Worm (Caenorhabditis elegans): ENCODE data around the gene ttc-17.

The ttc-17 gene

DNA sequence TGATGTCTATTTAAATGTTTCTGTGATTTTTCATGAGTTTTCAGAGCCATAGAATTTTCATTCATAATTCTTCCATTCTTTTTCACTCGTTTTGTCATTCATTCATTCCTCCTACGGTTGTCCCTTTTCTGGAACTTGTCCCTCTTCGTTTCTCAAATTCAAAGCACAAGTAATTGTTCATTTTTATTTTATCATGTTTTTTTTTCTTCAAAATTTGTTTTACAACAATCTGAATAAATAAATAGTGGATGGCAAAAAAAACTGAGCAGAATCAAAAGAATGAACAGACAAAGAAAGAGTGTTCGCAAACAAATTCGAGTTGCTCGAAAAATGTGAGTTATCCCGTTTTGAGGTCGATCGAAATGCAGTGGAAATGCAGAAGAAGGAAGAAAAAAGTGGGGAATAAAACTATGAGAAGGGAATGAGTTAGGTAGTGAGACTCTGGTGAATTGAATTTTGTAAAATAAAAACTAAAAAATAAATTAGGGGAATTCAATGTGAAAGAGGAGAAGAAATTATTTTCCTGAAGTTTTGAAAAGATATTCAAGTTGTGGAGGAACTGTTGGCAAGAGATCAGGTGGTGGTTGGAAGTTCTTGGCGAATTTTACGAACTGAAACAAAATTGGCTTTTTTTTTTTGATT lies 17.3 kb upstream of the ttc-17 start (continued):
- TF ChIP-seq snpc-4 (tag; optimal IDR thresholded peaks at IDR 0.05) (no peak), mab-5 (tag; optimal IDR thresholded peaks at IDR 0.05) (no peak), peb-1 (tag; optimal IDR thresholded peaks at IDR 0.05) (no peak), alr-1 (tag; optimal IDR thresholded peaks at IDR 0.05) (no peak), nhr-129 (tag; optimal IDR thresholded peaks at IDR 0.05) (peak; percentile 1), unc-62 (GFP tag; optimal IDR thresholded peaks at IDR 0.05) (no peak), sma-3 (GFP tag; optimal IDR thresholded peaks at IDR 0.05) (peak; percentile 49), elt-3 (tag; optimal IDR thresholded peaks at IDR 0.05) (no peak), Y55F3AM.14 (GFP tag; optimal IDR thresholded peaks at IDR 0.05) (no peak), ztf-11 (tag; optimal IDR thresholded peaks at IDR 0.05) (no peak), unc-39 (tag; optimal IDR thresholded peaks at IDR 0.05) (no peak)

DNA sequence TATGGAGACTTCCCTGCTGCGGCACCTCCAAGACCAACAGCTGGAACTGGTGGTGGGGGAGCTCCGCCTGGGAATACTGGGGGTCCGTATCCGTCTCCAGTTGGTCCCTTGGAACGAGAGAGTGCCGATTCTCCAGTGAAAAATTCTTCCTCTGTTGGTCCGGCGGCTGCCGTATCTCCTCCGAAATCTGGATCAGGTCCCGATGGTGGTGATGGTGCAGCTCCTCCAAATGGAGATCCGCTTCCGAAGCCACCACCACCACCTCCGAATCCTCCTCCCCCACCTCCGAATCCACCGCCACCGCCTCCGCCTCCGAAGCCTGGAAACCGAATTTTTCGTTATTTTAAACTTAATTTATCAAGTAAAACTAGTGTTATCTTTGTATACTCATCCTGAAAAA lies 16.4 kb upstream of the ttc-17 start:
- TF ChIP-seq lsy-2 (tag; optimal IDR thresholded peaks at IDR 0.05): no peak
- no peak for TF ChIP-seq nhr-25 (tag; optimal IDR thresholded peaks at IDR 0.05)
- no peak for TF ChIP-seq egl-27 (tag; optimal IDR thresholded peaks at IDR 0.05)
- TF ChIP-seq skn-1 (tag; optimal IDR thresholded peaks at IDR 0.05): no peak
- no peak for TF ChIP-seq blmp-1 (tag; optimal IDR thresholded peaks at IDR 0.05; ENCODE audit: insufficient read depth)
- no peak for TF ChIP-seq C34F6.9 (tag; optimal IDR thresholded peaks at IDR 0.05)
- no peak for TF ChIP-seq alr-1 (tag; optimal IDR thresholded peaks at IDR 0.05)
- no peak for TF ChIP-seq ceh-16 (tag; optimal IDR thresholded peaks at IDR 0.05)
- no peak for TF ChIP-seq ztf-1 (GFP tag; conservative IDR thresholded peaks at IDR 0.05)
- no peak for TF ChIP-seq aly-2 (tag; optimal IDR thresholded peaks at IDR 0.05)
- TF ChIP-seq lin-13 (GFP tag; optimal IDR thresholded peaks at IDR 0.05): no peak
- no peak for TF ChIP-seq sma-9 (GFP tag; optimal IDR thresholded peaks at IDR 0.05)
- TF ChIP-seq sma-9 (tag; optimal IDR thresholded peaks at IDR 0.05): no peak
- no peak for TF ChIP-seq unc-62 (GFP tag; optimal IDR thresholded peaks at IDR 0.05)
- no peak for TF ChIP-seq nhr-11 (tag; optimal IDR thresholded peaks at IDR 0.05)
- no peak for TF ChIP-seq gmeb-1 (tag; optimal IDR thresholded peaks at IDR 0.05)
- no peak for TF ChIP-seq ceh-82 (tag; optimal IDR thresholded peaks at IDR 0.05)
- no peak for TF ChIP-seq nhr-12 (tag; optimal IDR thresholded peaks at IDR 0.05)

DNA sequence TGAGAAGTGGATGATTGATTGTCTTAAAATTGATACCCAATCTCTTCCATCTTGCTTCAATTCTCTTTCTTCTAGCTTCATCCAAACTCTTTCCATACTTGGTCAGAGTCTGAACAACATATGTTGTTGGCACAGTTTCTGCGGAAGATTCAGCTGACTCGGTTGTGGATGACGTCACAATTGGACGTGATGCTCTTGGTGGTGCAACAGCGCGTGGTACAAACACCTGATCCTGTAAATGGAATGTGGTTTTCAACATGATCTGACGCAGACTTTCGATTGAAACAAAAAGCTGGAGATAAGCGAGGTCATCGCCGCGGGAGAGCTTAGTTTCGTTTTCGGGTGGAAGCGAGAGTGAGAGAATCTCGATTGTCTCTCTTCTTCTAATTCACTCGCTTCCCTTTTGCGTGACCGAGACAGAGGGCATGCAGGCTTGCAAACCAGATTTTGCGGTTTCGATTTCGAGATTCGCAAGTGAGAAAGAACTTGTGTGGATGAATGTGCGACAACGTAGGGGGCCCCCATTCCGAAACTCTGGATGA lies 14.3 kb upstream of the ttc-17 start:
- TF ChIP-seq blmp-1 (tag; optimal IDR thresholded peaks at IDR 0.05; ENCODE audit: insufficient read depth) (peak; percentile 70), ceh-82 (tag; optimal IDR thresholded peaks at IDR 0.05) (no peak), lin-39 (tag; optimal IDR thresholded peaks at IDR 0.05) (no peak), nhr-129 (tag; optimal IDR thresholded peaks at IDR 0.05) (no peak), ZK546.5 (tag; optimal IDR thresholded peaks at IDR 0.05) (no peak), nhr-12 (tag; optimal IDR thresholded peaks at IDR 0.05) (no peak), unc-62 (GFP tag; optimal IDR thresholded peaks at IDR 0.05) (no peak), R02D3.7 (tag; optimal IDR thresholded peaks at IDR 0.05) (no peak), nhr-11 (tag; optimal IDR thresholded peaks at IDR 0.05) (no peak)

DNA sequence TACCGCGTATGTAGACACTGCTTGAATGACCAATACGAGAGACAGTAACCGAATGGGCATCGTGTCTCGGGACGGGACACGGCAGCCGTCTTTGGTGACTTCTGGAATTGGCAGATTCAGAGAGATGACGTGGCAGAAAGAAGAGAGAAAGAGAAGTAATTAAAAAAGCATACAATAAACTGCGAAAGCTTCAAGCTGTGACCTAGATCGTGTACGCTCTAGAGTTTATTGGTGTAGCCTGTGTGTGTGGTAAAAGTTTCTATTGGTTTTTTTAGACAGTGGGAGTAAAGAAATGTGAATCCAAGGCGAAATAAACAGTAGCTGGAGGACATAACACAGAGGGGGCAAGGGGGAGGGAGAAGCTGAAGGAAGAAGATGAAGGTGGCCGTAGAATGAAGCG lies 12.9 kb upstream of the ttc-17 start, which contains the start of gene T19A5.3:
Gene T19A5.3, minus strand, starts transcription at position 101 of the 400 bp plus-strand sequence.
- TF ChIP-seq ZK546.5 (tag; optimal IDR thresholded peaks at IDR 0.05): no peak
- no peak for TF ChIP-seq ama-1 (optimal IDR thresholded peaks at IDR 0.05)
- no peak for TF ChIP-seq alr-1 (tag; optimal IDR thresholded peaks at IDR 0.05)
- no peak for TF ChIP-seq unc-39 (tag; optimal IDR thresholded peaks at IDR 0.05)
- no peak for TF ChIP-seq mab-5 (tag; optimal IDR thresholded peaks at IDR 0.05)
- no peak for TF ChIP-seq nhr-10 (tag; optimal IDR thresholded peaks at IDR 0.05)
- TF ChIP-seq aly-2 (tag; optimal IDR thresholded peaks at IDR 0.05): no peak
- no peak for TF ChIP-seq R02D3.7 (tag; optimal IDR thresholded peaks at IDR 0.05)
- no peak for TF ChIP-seq peb-1 (tag; optimal IDR thresholded peaks at IDR 0.05)

DNA sequence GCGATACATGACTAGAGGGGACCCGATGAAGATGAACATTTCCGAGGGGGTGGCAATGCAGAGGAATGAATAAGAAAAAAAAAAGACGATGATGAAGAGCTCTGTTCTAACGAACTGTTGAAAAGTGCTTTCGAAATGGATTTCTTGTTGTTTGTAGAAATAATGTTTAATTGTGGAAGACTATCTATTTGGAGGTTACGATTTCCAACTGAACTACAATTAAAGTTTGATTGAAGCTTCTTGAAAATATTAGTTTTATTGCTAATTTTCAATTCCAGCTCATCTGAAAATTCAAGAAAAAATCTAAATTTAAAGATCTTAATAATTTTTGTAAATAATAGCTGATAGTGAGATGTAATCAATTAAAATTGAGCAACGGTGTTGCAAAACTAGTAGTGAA lies 12.4 kb upstream of the ttc-17 start:
- no peak for TF ChIP-seq sma-9 (GFP tag; optimal IDR thresholded peaks at IDR 0.05)
- no peak for TF ChIP-seq sma-9 (tag; optimal IDR thresholded peaks at IDR 0.05)
- TF ChIP-seq nhr-6 (tag; optimal IDR thresholded peaks at IDR 0.05): no peak
- no peak for TF ChIP-seq crh-2 (tag; optimal IDR thresholded peaks at IDR 0.05)
- no peak for TF ChIP-seq nhr-12 (tag; optimal IDR thresholded peaks at IDR 0.05)
- TF ChIP-seq nhr-11 (tag; optimal IDR thresholded peaks at IDR 0.05): no peak
- TF ChIP-seq ztf-4 (tag; optimal IDR thresholded peaks at IDR 0.05): no peak
- TF ChIP-seq nhr-129 (tag; optimal IDR thresholded peaks at IDR 0.05): no peak
- no peak for TF ChIP-seq unc-55 (GFP tag; optimal IDR thresholded peaks at IDR 0.05)
- no peak for TF ChIP-seq egl-27 (tag; optimal IDR thresholded peaks at IDR 0.05)
- TF ChIP-seq ceh-82 (tag; optimal IDR thresholded peaks at IDR 0.05): no peak
- no peak for TF ChIP-seq snpc-4 (tag; optimal IDR thresholded peaks at IDR 0.05)
- no peak for TF ChIP-seq lin-39 (tag; optimal IDR thresholded peaks at IDR 0.05)

All from whole organism, L2 larva.